Fruit fly (Drosophila melanogaster): Measurements from ENCODE around the gene CG2656.

CG2656 gene

DNA sequence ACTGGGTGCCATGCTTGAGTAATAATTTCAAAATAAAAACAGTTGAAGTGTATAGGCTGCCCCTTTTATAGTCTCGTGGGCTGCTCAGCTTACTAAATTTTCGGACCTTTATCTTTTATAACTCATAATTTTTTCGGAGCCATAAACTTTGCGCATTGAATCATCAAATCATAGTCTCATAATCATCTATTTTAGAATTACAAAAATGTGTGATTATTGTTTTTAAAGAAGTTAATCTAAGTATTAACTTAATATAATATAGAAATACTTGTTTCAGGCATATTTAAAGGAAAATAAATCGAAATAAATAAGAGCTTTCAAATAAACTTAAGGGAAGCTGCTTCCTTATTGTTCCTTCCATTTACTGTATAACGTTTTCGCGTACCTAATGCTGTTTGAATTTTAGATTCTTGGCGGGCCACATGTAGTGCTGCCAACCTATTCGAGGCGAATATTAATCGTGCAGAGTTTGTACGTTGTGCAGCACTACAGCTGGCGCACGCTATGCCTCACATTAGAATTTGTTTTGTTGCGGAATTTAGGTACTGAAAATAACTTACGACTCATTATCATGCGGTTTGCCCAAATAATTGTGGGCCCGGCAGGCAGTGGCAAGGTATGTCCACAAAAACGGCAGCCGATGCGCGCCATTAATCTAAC lies at the start of gene CG2656, which contains the start of gene CG14610 (continued):
- TF ChIP-seq Awh (GFP tag; IDR thresholded peaks at IDR 0.05) (no peak), CG6791 (GFP tag; IDR thresholded peaks at IDR 0.05; ENCODE audit: partially characterized antibody) (no peak), gro (GFP tag; optimal IDR thresholded peaks at IDR 0.05) (peak; percentile 85), CG17328 (GFP tag; IDR thresholded peaks at IDR 0.05) (peak; percentile 67), CG4404 (GFP tag; IDR thresholded peaks at IDR 0.05) (no peak), HmgZ (tag; optimal IDR thresholded peaks at IDR 0.05) (peak; percentile 90), seq (GFP tag; IDR thresholded peaks at IDR 0.05) (peak; percentile 22; the same call in 1 of the 2 replicates), CG18619 (GFP tag; optimal IDR thresholded peaks at IDR 0.05) (peak; percentile 42), CG32767 (GFP tag; IDR thresholded peaks at IDR 0.05) (no peak), Dfd (GFP tag; optimal IDR thresholded peaks at IDR 0.05) (no peak), dm (GFP tag; optimal IDR thresholded peaks at IDR 0.05) (peak; percentile 94), Dll (GFP tag; IDR thresholded peaks at IDR 0.05; ENCODE audit: partially characterized antibody) (peak; percentile 52; the same call in 2 of the 4 replicates), Pdp1 (GFP tag; optimal IDR thresholded peaks at IDR 0.05) (peak; percentile 78 to 89), vnd (GFP tag; IDR thresholded peaks at IDR 0.05; ENCODE audit: partially characterized antibody) (0 out of 3 replicates have a peak, but pooled peaks have one; percentile 13), esg (GFP tag; conservative IDR thresholded peaks at IDR 0.05) (peak; percentile 42; the same call in 1 of the 2 replicates), CG2202 (tag; optimal IDR thresholded peaks at IDR 0.05) (peak; percentile 46), CG4328 (GFP tag; optimal IDR thresholded peaks at IDR 0.05) (peak; percentile 21), nerfin-1 (tag; optimal IDR thresholded peaks at IDR 0.05) (peak; percentile 96), croc (GFP tag; conservative IDR thresholded peaks at IDR 0.05) (no peak; the same call in 2 of the 3 replicates), wek (GFP tag; optimal IDR thresholded peaks at IDR 0.05) (peak; percentile 45), CG3407 (GFP tag; optimal IDR thresholded peaks at IDR 0.05) (peak; percentile 36), CG10147 (GFP tag; optimal IDR thresholded peaks at IDR 0.05) (no peak), CG15601 (tag; optimal IDR thresholded peaks at IDR 0.05) (no peak), B-H2 (GFP tag; optimal IDR thresholded peaks at IDR 0.05) (peak; percentile 80), otp (GFP tag; IDR thresholded peaks at IDR 0.05) (0 out of 3 replicates have a peak, but pooled peaks have one; percentile 34), Rfx (GFP tag; IDR thresholded peaks at IDR 0.05) (peak; percentile 85), CG7357 (GFP tag; IDR thresholded peaks at IDR 0.05) (no peak), sd (tag; optimal IDR thresholded peaks at IDR 0.05) (peak; percentile 96), CG9437 (GFP tag; optimal IDR thresholded peaks at IDR 0.05) (peak; percentile 30), chn (GFP tag; optimal IDR thresholded peaks at IDR 0.05) (peak; percentile 81), crc (GFP tag; optimal IDR thresholded peaks at IDR 0.05) (peak; percentile 70), ewg (GFP tag; optimal IDR thresholded peaks at IDR 0.05) (peak; percentile 73), ap (GFP tag; IDR thresholded peaks at IDR 0.05) (no peak), btn (GFP tag; optimal IDR thresholded peaks at IDR 0.05) (peak; percentile 51), z (GFP tag; IDR thresholded peaks at IDR 0.05) (no peak), grn (GFP tag; optimal IDR thresholded peaks at IDR 0.05) (no peak), Abd-B (GFP tag; optimal IDR thresholded peaks at IDR 0.05) (peak; percentile 39), org-1 (GFP tag; optimal IDR thresholded peaks at IDR 0.05) (peak; percentile 43), CG3163 (GFP tag; optimal IDR thresholded peaks at IDR 0.05) (peak; percentile 69), trh (GFP tag; optimal IDR thresholded peaks at IDR 0.05) (no peak), Meics (GFP tag; optimal IDR thresholded peaks at IDR 0.05) (no peak), CG2712 (tag; optimal IDR thresholded peaks at IDR 0.05) (peak; percentile 68), Gug (GFP tag; IDR thresholded peaks at IDR 0.05) (peak; percentile 89), schlank (tag; optimal IDR thresholded peaks at IDR 0.05) (peak; percentile 47), CG4617 (GFP tag; optimal IDR thresholded peaks at IDR 0.05; ENCODE audit: borderline replicate concordance) (peak; percentile 96), sc (optimal IDR thresholded peaks at IDR 0.05) (no peak), sc (GFP tag; optimal IDR thresholded peaks at IDR 0.05) (no peak), Dp (GFP tag; optimal IDR thresholded peaks at IDR 0.05) (peak; percentile 99), zen (tag; optimal IDR thresholded peaks at IDR 0.05) (peak; percentile 50), CG7372 (GFP tag; IDR thresholded peaks at IDR 0.05) (no peak)
